Worm (Caenorhabditis elegans): ENCODE measurements around the gene mrp-2.

Gene mrp-2

DNA sequence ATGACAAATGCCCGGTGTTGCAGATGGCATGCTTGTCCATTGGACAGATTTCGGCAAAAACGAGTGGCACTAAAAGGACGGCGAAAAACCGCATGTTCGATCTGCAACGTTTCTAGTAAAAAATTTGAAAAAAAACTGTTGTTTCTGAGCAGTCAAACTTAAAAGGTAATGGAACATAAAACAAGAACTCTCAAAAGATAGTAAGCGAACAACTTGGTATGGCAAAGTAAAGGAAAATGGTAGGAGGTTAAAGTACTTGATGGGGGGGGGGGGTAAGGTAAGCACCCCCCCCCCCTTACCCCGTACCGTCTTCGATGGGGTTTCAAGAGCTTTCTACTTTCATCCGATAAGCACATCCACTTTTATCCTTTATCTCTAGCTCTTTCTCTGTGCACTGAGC, 35.9 kb upstream of the mrp-2 start, which contains the start of gene F13C5.5:
F13C5.5 (minus strand) TSS at position 101 of the 400 bp plus-strand sequence.
- TF ChIP-seq tbx-8 (GFP tag; optimal IDR thresholded peaks at IDR 0.05) (no peak), nhr-2 (tag; optimal IDR thresholded peaks at IDR 0.05) (no peak), bed-3 (GFP tag; optimal IDR thresholded peaks at IDR 0.05) (no peak), drap-1 (GFP tag; optimal IDR thresholded peaks at IDR 0.05) (no peak), mab-5 (tag; optimal IDR thresholded peaks at IDR 0.05) (no peak), blmp-1 (tag; optimal IDR thresholded peaks at IDR 0.05) (no peak), unc-39 (tag; optimal IDR thresholded peaks at IDR 0.05) (no peak)

DNA sequence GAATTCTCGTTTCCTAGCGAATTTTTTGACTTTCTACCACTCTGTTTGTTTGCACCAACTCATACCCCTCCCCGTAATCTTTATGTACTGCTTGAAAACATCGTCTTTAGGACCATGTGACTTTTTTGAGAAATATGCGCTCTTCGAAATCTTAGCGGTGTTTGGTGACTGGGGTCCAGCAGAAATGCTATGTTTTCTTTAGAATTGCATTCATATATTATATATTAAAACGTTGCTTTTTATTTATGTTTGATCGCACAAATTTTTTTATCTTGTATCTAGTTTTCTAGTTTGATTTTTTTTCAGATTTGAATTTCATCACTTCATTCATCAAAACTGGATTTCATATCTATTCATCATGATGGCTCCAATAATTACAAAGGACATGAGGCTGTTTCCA, 29.4 kb upstream of the mrp-2 start, which contains the start of gene F13C5.1:
F13C5.1 (plus strand) TSS at position 301 of the 400 bp plus-strand sequence.
- TF ChIP-seq lin-32 (GFP tag; optimal IDR thresholded peaks at IDR 0.05) (no peak), hlh-1 (tag; optimal IDR thresholded peaks at IDR 0.05) (no peak), ceh-83 (GFP tag; optimal IDR thresholded peaks at IDR 0.05) (no peak), elt-1 (tag; optimal IDR thresholded peaks at IDR 0.05; ENCODE audit: borderline replicate concordance, insufficient read depth) (no peak), nhr-237 (tag; optimal IDR thresholded peaks at IDR 0.05) (no peak), mab-5 (tag; optimal IDR thresholded peaks at IDR 0.05) (no peak), sptf-1 (tag; optimal IDR thresholded peaks at IDR 0.05) (no peak), blmp-1 (tag; optimal IDR thresholded peaks at IDR 0.05) (no peak), tbx-8 (GFP tag; optimal IDR thresholded peaks at IDR 0.05) (no peak), pha-4 (tag; optimal IDR thresholded peaks at IDR 0.05) (no peak), lsy-2 (tag; optimal IDR thresholded peaks at IDR 0.05) (no peak), cnd-1 (tag; optimal IDR thresholded peaks at IDR 0.05) (no peak), unc-120 (tag; optimal IDR thresholded peaks at IDR 0.05; ENCODE audit: poor library complexity, severe bottlenecking) (no peak)

ce11 chrX:601340-601757, 28.8 kb upstream of the mrp-2 start:
- TF ChIP-seq drap-1 (GFP tag; optimal IDR thresholded peaks at IDR 0.05) (peak; percentile 56), flh-1 (GFP tag; optimal IDR thresholded peaks at IDR 0.05) (no peak), ham-2 (GFP tag; optimal IDR thresholded peaks at IDR 0.05) (no peak), unc-39 (tag; optimal IDR thresholded peaks at IDR 0.05) (no peak), ces-1 (GFP tag; optimal IDR thresholded peaks at IDR 0.05) (peak; percentile 93), nhr-237 (tag; optimal IDR thresholded peaks at IDR 0.05) (no peak), nhr-12 (tag; optimal IDR thresholded peaks at IDR 0.05) (no peak), mab-5 (tag; optimal IDR thresholded peaks at IDR 0.05) (no peak), nhr-2 (tag; optimal IDR thresholded peaks at IDR 0.05) (no peak), pha-4 (tag; optimal IDR thresholded peaks at IDR 0.05) (no peak), bed-3 (GFP tag; optimal IDR thresholded peaks at IDR 0.05) (no peak), mep-1 (tag; optimal IDR thresholded peaks at IDR 0.05) (no peak), ceh-43 (GFP tag; optimal IDR thresholded peaks at IDR 0.05) (no peak), tbx-8 (GFP tag; optimal IDR thresholded peaks at IDR 0.05) (no peak), sptf-1 (tag; optimal IDR thresholded peaks at IDR 0.05) (peak; percentile 77), lin-13 (tag; optimal IDR thresholded peaks at IDR 0.05) (peak; percentile 7), unc-62 (GFP tag; optimal IDR thresholded peaks at IDR 0.05) (peak; percentile 12), zip-8 (tag; optimal IDR thresholded peaks at IDR 0.05) (no peak), elt-1 (tag; optimal IDR thresholded peaks at IDR 0.05; ENCODE audit: borderline replicate concordance, insufficient read depth) (no peak), nhr-76 (tag; optimal IDR thresholded peaks at IDR 0.05) (no peak), sem-2 (GFP tag; optimal IDR thresholded peaks at IDR 0.05) (peak; percentile 22), elt-3 (tag; optimal IDR thresholded peaks at IDR 0.05) (no peak), ceh-39 (tag; optimal IDR thresholded peaks at IDR 0.05) (no peak), ztf-11 (tag; optimal IDR thresholded peaks at IDR 0.05) (no peak), cnd-1 (tag; optimal IDR thresholded peaks at IDR 0.05) (peak; percentile 39), snpc-4 (tag; optimal IDR thresholded peaks at IDR 0.05) (no peak), lsy-2 (tag; optimal IDR thresholded peaks at IDR 0.05) (peak; percentile 0), M03D4.4 (tag; optimal IDR thresholded peaks at IDR 0.05) (no peak), mls-2 (tag; optimal IDR thresholded peaks at IDR 0.05) (peak; percentile 74), ceh-83 (GFP tag; optimal IDR thresholded peaks at IDR 0.05) (no peak), lin-32 (GFP tag; optimal IDR thresholded peaks at IDR 0.05) (no peak), unc-120 (tag; optimal IDR thresholded peaks at IDR 0.05; ENCODE audit: poor library complexity, severe bottlenecking) (peak; percentile 47)

ce11 chrX:600671-601070, 28.2 kb upstream of the mrp-2 start:
- TF ChIP-seq ceh-43 (GFP tag; optimal IDR thresholded peaks at IDR 0.05) (no peak), zip-8 (tag; optimal IDR thresholded peaks at IDR 0.05) (no peak), bed-3 (GFP tag; optimal IDR thresholded peaks at IDR 0.05) (no peak), hlh-1 (tag; optimal IDR thresholded peaks at IDR 0.05) (no peak), flh-1 (GFP tag; optimal IDR thresholded peaks at IDR 0.05) (no peak), ceh-83 (GFP tag; optimal IDR thresholded peaks at IDR 0.05) (no peak), unc-120 (tag; optimal IDR thresholded peaks at IDR 0.05; ENCODE audit: poor library complexity, severe bottlenecking) (no peak), drap-1 (GFP tag; optimal IDR thresholded peaks at IDR 0.05) (no peak), sem-2 (GFP tag; optimal IDR thresholded peaks at IDR 0.05) (no peak), mep-1 (tag; optimal IDR thresholded peaks at IDR 0.05) (no peak), ham-2 (GFP tag; optimal IDR thresholded peaks at IDR 0.05) (no peak), snpc-4 (tag; optimal IDR thresholded peaks at IDR 0.05) (no peak)
